Fruit fly (Drosophila melanogaster) whole organism, embryonic: ENCODE data around the gene PIG-U.

Experiments
- Aef1 ChIP-seq: fragments of 200-800 bp; sonication (Bioruptor generic); IDR thresholded peaks from 3 replicates; pipeline ENCODE4 v1.3.6; 2022; ENCODE audit warnings: missing biosample characterization, missing genetic modification characterization
- BtbVII ChIP-seq: fragments of 200-800 bp; sonication (Bioruptor generic); optimal IDR thresholded peaks from 3 replicates; lab custom pipeline; 2017; ENCODE audit warnings: missing biosample characterization, mild to moderate bottlenecking, missing genetic modification characterization
- CG10654 ChIP-seq: fragments of 200-800 bp; sonication (Bioruptor generic); optimal IDR thresholded peaks from 2 replicates; lab custom pipeline; 2016; ENCODE audit warnings: missing biosample characterization, missing genetic modification characterization
- CG12219 ChIP-seq: fragments of 200-800 bp; sonication (Bioruptor generic); optimal IDR thresholded peaks from 3 replicates; lab custom pipeline; 2018; ENCODE audit warnings: missing biosample characterization, mild to moderate bottlenecking, missing genetic modification characterization
- CG12769 ChIP-seq: fragments of 200-800 bp; sonication (Bioruptor generic); optimal IDR thresholded peaks from 2 replicates; lab custom pipeline; 2019; ENCODE audit warnings: missing biosample characterization, mild to moderate bottlenecking, missing genetic modification characterization, moderate library complexity
- CG15269 ChIP-seq: fragments of 200-800 bp; sonication (Bioruptor generic); optimal IDR thresholded peaks from 2 replicates; lab custom pipeline; 2018; ENCODE audit warnings: missing biosample characterization, mild to moderate bottlenecking, missing genetic modification characterization, moderate library complexity
- CG18619 ChIP-seq: fragments of 200-800 bp; sonication (Bioruptor generic); optimal IDR thresholded peaks from 3 replicates; lab custom pipeline; 2017; ENCODE audit warnings: missing biosample characterization, mild to moderate bottlenecking, missing genetic modification characterization
- CG2120 ChIP-seq: fragments of 200-800 bp; sonication (Bioruptor generic); optimal IDR thresholded peaks from 3 replicates; lab custom pipeline; 2016; ENCODE audit warnings: missing biosample characterization, missing genetic modification characterization
- CG42726 ChIP-seq: fragments of 200-800 bp; sonication (Bioruptor generic); IDR thresholded peaks from 2 replicates; pipeline ENCODE4 v1.3.6; 2022; ENCODE audit warnings: missing biosample characterization, missing genetic modification characterization; ENCODE audit not compliant: partially characterized antibody
- CG4328 ChIP-seq: fragments of 200-800 bp; sonication (Bioruptor generic); optimal IDR thresholded peaks from 3 replicates; lab custom pipeline; 2017; ENCODE audit warnings: missing biosample characterization, missing genetic modification reagents, missing genetic modification characterization
- CG4707 ChIP-seq: fragments of 200-800 bp; sonication (Bioruptor generic); optimal IDR thresholded peaks from 2 replicates; lab custom pipeline; 2018; ENCODE audit warnings: missing biosample characterization, mild to moderate bottlenecking, missing genetic modification characterization, moderate library complexity
- CG7357 ChIP-seq: fragments of 200-800 bp; sonication (Bioruptor generic); IDR thresholded peaks from 3 replicates; pipeline ENCODE4 v1.3.6; 2022; ENCODE audit warnings: missing biosample characterization, missing genetic modification characterization
- CG9215 ChIP-seq: fragments of 200-800 bp; sonication (Bioruptor generic); IDR thresholded peaks from 2 replicates; pipeline ENCODE4 v1.3.6; 2022; ENCODE audit warnings: missing biosample characterization, missing genetic modification characterization
- CHES-1-like ChIP-seq: fragments of 200-800 bp; sonication (Bioruptor generic); optimal IDR thresholded peaks from 2 replicates; lab custom pipeline; 2016; ENCODE audit warnings: missing biosample characterization, missing genetic modification characterization
- D19A ChIP-seq: fragments of 200-800 bp; optimal IDR thresholded peaks from 3 replicates; lab custom pipeline; 2019; ENCODE audit warnings: missing biosample characterization, mild to moderate bottlenecking, missing genetic modification characterization, moderate library complexity
- Dek ChIP-seq: fragments of 200-800 bp; sonication (Bioruptor generic); optimal IDR thresholded peaks from 3 replicates; lab custom pipeline; 2019; ENCODE audit warnings: missing biosample characterization, mild to moderate bottlenecking, missing genetic modification characterization, moderate library complexity
- Dip3 ChIP-seq: fragments of 200-800 bp; sonication (Bioruptor generic); optimal IDR thresholded peaks from 3 replicates; lab custom pipeline; 2016; ENCODE audit warnings: missing biosample characterization, missing genetic modification characterization
- E2f1 ChIP-seq: fragments of 200-800 bp; sonication (Bioruptor generic); IDR thresholded peaks from 2 replicates; pipeline ENCODE4 v1.3.6; 2022; ENCODE audit warnings: missing biosample characterization, missing genetic modification characterization
- E2f2 ChIP-seq: fragments of 200-800 bp; sonication (Bioruptor generic); IDR thresholded peaks from 2 replicates; pipeline ENCODE4 v1.3.6; 2022; ENCODE audit warnings: missing biosample characterization, missing genetic modification characterization
- ERR ChIP-seq: fragments of 200-800 bp; sonication (Bioruptor generic); optimal IDR thresholded peaks from 2 replicates; lab custom pipeline; 2016; ENCODE audit warnings: missing biosample characterization, missing genetic modification characterization
- Eip74EF ChIP-seq, 2 experiments: fragments of 200-800 bp in 1 of 2; fragments of >200 bp in 1 of 2; sonication (Bioruptor generic) in 1 of 2; optimal IDR thresholded peaks; 2 replicates each; lab custom pipeline; 2017 to 2019; ENCODE audit warnings: missing biosample characterization in 2 of 2, missing genetic modification characterization in 2 of 2, mild to moderate bottlenecking in 1 of 2, moderate library complexity in 1 of 2
- Ets97D ChIP-seq: fragments of 200-800 bp; sonication (Bioruptor generic); optimal IDR thresholded peaks from 3 replicates; lab custom pipeline; 2016; ENCODE audit warnings: missing biosample characterization, missing genetic modification characterization
- Fer1 ChIP-seq: fragments of 200-800 bp; sonication (Bioruptor generic); optimal IDR thresholded peaks from 2 replicates; lab custom pipeline; 2017; ENCODE audit warnings: missing biosample characterization, mild to moderate bottlenecking, missing genetic modification characterization
- H15 ChIP-seq: fragments of 200-800 bp; sonication (Bioruptor generic); IDR thresholded peaks from 3 replicates; pipeline ENCODE4 v1.3.6; 2022; ENCODE audit warnings: missing biosample characterization, missing genetic modification characterization
- HHEX ChIP-seq: fragments of 200-800 bp; sonication (Bioruptor generic); optimal IDR thresholded peaks from 3 replicates; lab custom pipeline; 2017; ENCODE audit warnings: missing biosample characterization, mild to moderate bottlenecking, missing genetic modification characterization, missing genetic modification reagents
- Hr78 ChIP-seq, 2 experiments: fragments of 200-800 bp in 1 of 2; fragments of >200 bp in 1 of 2; sonication (Bioruptor generic) in 1 of 2; optimal IDR thresholded peaks; 2 replicates each; lab custom pipeline; 2017 to 2019; ENCODE audit warnings: missing biosample characterization in 2 of 2, missing genetic modification characterization in 2 of 2, mild to moderate bottlenecking in 1 of 2, moderate library complexity in 1 of 2
- Hsf ChIP-seq: fragments of 200-800 bp; sonication (Bioruptor generic); optimal IDR thresholded peaks from 3 replicates; lab custom pipeline; 2016; ENCODE audit warnings: missing biosample characterization, missing genetic modification characterization
- Lim3 ChIP-seq: fragments of 200-800 bp; sonication (Bioruptor generic); IDR thresholded peaks from 2 replicates; pipeline ENCODE4 v1.3.6; 2022; ENCODE audit warnings: missing biosample characterization, missing genetic modification characterization
- Mad ChIP-seq: fragments of 200-800 bp; sonication (Bioruptor generic); optimal IDR thresholded peaks from 2 replicates; lab custom pipeline; 2016; ENCODE audit warnings: missing biosample characterization, missing genetic modification characterization
- Optix ChIP-seq: fragments of 200-800 bp; sonication (Bioruptor generic); IDR thresholded peaks from 3 replicates; pipeline ENCODE4 v1.3.6; 2022; ENCODE audit warnings: missing biosample characterization, missing genetic modification characterization
- Ssrp ChIP-seq: fragments of 200-800 bp; sonication (Bioruptor generic); optimal IDR thresholded peaks from 2 replicates; lab custom pipeline; 2018; ENCODE audit warnings: missing biosample characterization, mild to moderate bottlenecking, missing genetic modification characterization, moderate library complexity
- ap ChIP-seq: fragments of 200-800 bp; sonication (Bioruptor generic); IDR thresholded peaks from 2 replicates; pipeline ENCODE4 v1.3.6; 2022; ENCODE audit warnings: missing biosample characterization, missing genetic modification characterization
- bcd ChIP-seq: fragments of 200-800 bp; sonication (Bioruptor generic); optimal IDR thresholded peaks from 2 replicates; lab custom pipeline; 2017; ENCODE audit warnings: missing biosample characterization, mild to moderate bottlenecking, missing genetic modification characterization
- chm ChIP-seq: fragments of 200-800 bp; sonication (Bioruptor generic); IDR thresholded peaks from 2 replicates; pipeline ENCODE4 v1.3.6; 2022; ENCODE audit warnings: missing biosample characterization, missing genetic modification characterization
- croc ChIP-seq: fragments of 200-800 bp; sonication (Bioruptor generic); conservative IDR thresholded peaks from 3 replicates; pipeline ENCODE4 v1.3.6; 2022; ENCODE audit warnings: missing biosample characterization, missing genetic modification characterization
- kay ChIP-seq: fragments of 200-800 bp; sonication (Bioruptor generic); optimal IDR thresholded peaks from 2 replicates; lab custom pipeline; 2016; ENCODE audit warnings: missing biosample characterization, missing genetic modification characterization
- ken ChIP-seq: fragments of 200-800 bp; sonication (Bioruptor generic); IDR thresholded peaks from 3 replicates; pipeline ENCODE4 v1.3.6; 2022; ENCODE audit warnings: missing biosample characterization, missing genetic modification characterization
- lbe ChIP-seq: fragments of 200-800 bp; sonication (Bioruptor generic); optimal IDR thresholded peaks from 2 replicates; lab custom pipeline; 2016; ENCODE audit warnings: missing biosample characterization, mild to moderate bottlenecking, missing genetic modification characterization
- lola ChIP-seq, 3 experiments: fragments of >200 bp in 2 of 3; fragments of 200-800 bp in 1 of 3; sonication (Bioruptor generic) in 1 of 3; optimal IDR thresholded peaks; 2 replicates each; lab custom pipeline; 2017 to 2019; ENCODE audit warnings: missing biosample characterization in 3 of 3, missing genetic modification characterization in 3 of 3, mild to moderate bottlenecking in 1 of 3, moderate library complexity in 1 of 3
- nau ChIP-seq: fragments of 200-800 bp; sonication (Bioruptor generic); optimal IDR thresholded peaks from 3 replicates; lab custom pipeline; 2017; ENCODE audit warnings: missing biosample characterization, mild to moderate bottlenecking, missing genetic modification characterization, missing genetic modification reagents
- oc ChIP-seq: fragments of 200-800 bp; sonication (Bioruptor generic); optimal IDR thresholded peaks from 2 replicates; lab custom pipeline; 2018; ENCODE audit warnings: missing biosample characterization, mild to moderate bottlenecking, missing genetic modification characterization, moderate library complexity
- pan ChIP-seq, 4 experiments: fragments of >200 bp in 3 of 4; fragments of 200-800 bp in 1 of 4; sonication (Bioruptor generic) in 1 of 4; optimal IDR thresholded peaks in 3 of 4; IDR thresholded peaks in 1 of 4; 2 replicates each; pipeline versions ENCODE4 v1.3.6 to Lab custom; 2017 to 2022; ENCODE audit warnings: missing biosample characterization in 2 of 4, missing genetic modification characterization in 2 of 4, mixed read lengths in 1 of 4
- sc ChIP-seq, 3 experiments: fragments of >200 bp in 2 of 3; fragments of 200-800 bp in 1 of 3; sonication (Bioruptor generic) in 1 of 3; optimal IDR thresholded peaks; 2 replicates in 2 of 3; 3 replicates in 1 of 3; lab custom pipeline; 2017; ENCODE audit warnings: mild to moderate bottlenecking in 1 of 3, missing biosample characterization in 1 of 3, missing genetic modification characterization in 1 of 3, missing genetic modification reagents in 1 of 3
- tap ChIP-seq: fragments of 200-800 bp; optimal IDR thresholded peaks from 3 replicates; lab custom pipeline; 2019; ENCODE audit warnings: missing biosample characterization, mild to moderate bottlenecking, missing genetic modification characterization, moderate library complexity
- tin ChIP-seq: fragments of 200-800 bp; sonication (Bioruptor generic); optimal IDR thresholded peaks from 3 replicates; lab custom pipeline; 2016; ENCODE audit warnings: missing biosample characterization, missing genetic modification characterization
- zfh1 ChIP-seq: fragments of 200-800 bp; sonication (Bioruptor generic); IDR thresholded peaks from 3 replicates; pipeline ENCODE4 v1.3.6; 2022; ENCODE audit warnings: missing biosample characterization, missing genetic modification characterization
- zfh2 ChIP-seq: fragments of 200-800 bp; sonication (Bioruptor generic); optimal IDR thresholded peaks from 2 replicates; lab custom pipeline; 2016; ENCODE audit warnings: missing biosample characterization, missing genetic modification characterization

PIG-U gene

DNA sequence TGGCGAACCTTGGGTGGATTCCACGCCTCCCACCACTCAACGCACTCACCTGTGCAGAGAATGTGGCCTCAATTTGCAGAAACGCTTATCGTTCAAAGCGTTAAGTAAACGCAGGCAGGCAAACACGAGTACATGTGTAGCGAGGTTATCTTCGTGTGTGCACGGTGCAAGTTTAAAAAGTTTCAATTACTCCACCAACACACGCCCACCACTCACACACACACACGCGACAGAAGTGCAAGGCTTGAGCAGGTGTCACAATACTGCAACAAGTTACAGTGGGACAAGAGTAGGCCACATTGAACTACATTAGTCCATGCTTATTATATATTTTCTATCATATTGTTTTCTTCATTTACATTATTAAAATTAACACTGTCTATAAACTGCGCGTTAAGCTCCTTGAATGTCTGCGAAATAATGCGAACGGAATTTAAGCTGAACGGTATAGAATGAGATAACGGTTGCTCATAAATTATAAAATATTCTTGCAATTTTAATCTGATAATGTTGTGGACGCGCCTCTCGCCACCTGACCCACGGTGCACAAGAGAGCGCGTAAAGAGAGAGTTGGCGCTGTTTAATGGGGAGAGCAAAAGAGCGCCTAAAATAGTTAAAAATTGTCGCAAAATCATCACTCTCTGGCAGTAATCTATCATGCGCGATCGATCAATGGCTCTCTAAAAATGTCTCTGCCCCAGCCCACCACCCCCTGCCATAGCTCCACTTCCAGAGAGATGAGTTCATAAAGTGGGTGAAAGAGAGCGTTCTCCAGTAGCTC lies 19.8 kb downstream of the PIG-U start (continued):
- TF ChIP-seq Dip3 (peak; percentile 69), E2f1 (GFP tag; lab: Robert Waterston, UW) (peak; percentile 95), CG42726 (GFP tag; lab: Robert Waterston, UW) (no peak), CG12769 (tag; lab: Kevin White, UChicago) (peak; percentile 91), tin (GFP tag; lab: Kevin White, UChicago) (peak; percentile 90), Eip74EF (GFP tag; optimal IDR thresholded peaks at IDR 0.05; lab: Kevin White, UChicago) (peak in 1 of 2 experiments; percentile 97), Mad (GFP tag; lab: Kevin White, UChicago) (peak; percentile 93), CG9215 (GFP tag; lab: Robert Waterston, UW) (no peak), Ssrp (peak; percentile 98), Ets97D (GFP tag; lab: Kevin White, UChicago) (peak; percentile 55), lola (GFP tag; optimal IDR thresholded peaks at IDR 0.05; lab: Kevin White, UChicago) (peak in 1 of 3 experiments; percentile 91), pan (optimal IDR thresholded peaks at IDR 0.05; lab: Kevin White, UChicago) (no peak), pan (GFP tag; optimal IDR thresholded peaks at IDR 0.05 in 1 of 2, IDR thresholded peaks at IDR 0.05 in 1 of 2) (peak in 1 of 2 experiments; percentile 96), Dek (tag; lab: Kevin White, UChicago) (peak; percentile 92), HHEX (GFP tag; lab: Kevin White, UChicago) (peak; percentile 93), sc (optimal IDR thresholded peaks at IDR 0.05; lab: Kevin White, UChicago) (no peak), sc (GFP tag; optimal IDR thresholded peaks at IDR 0.05; lab: Kevin White, UChicago) (peak; percentile 97), Lim3 (GFP tag; lab: Robert Waterston, UW) (peak; percentile 87; the same call in 1 of the 2 replicates), CG15269 (tag; lab: Kevin White, UChicago) (peak; percentile 96), CHES-1-like (GFP tag; lab: Kevin White, UChicago) (peak; percentile 42), Hsf (peak; percentile 90), CG12219 (GFP tag; lab: Kevin White, UChicago) (peak; percentile 97), CG4328 (peak; percentile 90), oc (tag; lab: Kevin White, UChicago) (peak; percentile 98), croc (GFP tag; lab: Robert Waterston, UW) (peak; percentile 96), ken (GFP tag; lab: Robert Waterston, UW) (peak; percentile 93), zfh2 (peak; percentile 18), Optix (peak; percentile 97), CG4707 (GFP tag; lab: Kevin White, UChicago) (peak; percentile 97), Fer1 (GFP tag; lab: Kevin White, UChicago) (peak; percentile 94), H15 (peak; percentile 94), Hr78 (GFP tag; optimal IDR thresholded peaks at IDR 0.05; lab: Kevin White, UChicago) (peak in 1 of 2 experiments; percentile 86), zfh1 (GFP tag; lab: Robert Waterston, UW) (peak; percentile 95), E2f2 (GFP tag; lab: Robert Waterston, UW) (peak; percentile 80), CG18619 (GFP tag; lab: Kevin White, UChicago) (peak; percentile 90), ERR (GFP tag; lab: Kevin White, UChicago) (peak; percentile 58), bcd (peak; percentile 94), chm (GFP tag; lab: Robert Waterston, UW) (peak; percentile 88), tap (tag; lab: Kevin White, UChicago) (peak; percentile 97), BtbVII (GFP tag; lab: Kevin White, UChicago) (peak; percentile 88), CG7357 (peak; percentile 89), lbe (GFP tag; lab: Kevin White, UChicago) (peak; percentile 95), nau (GFP tag; lab: Kevin White, UChicago) (peak; percentile 96), D19A (peak; percentile 94), CG10654 (GFP tag; lab: Kevin White, UChicago) (peak; percentile 90), CG2120 (peak; percentile 77), kay (GFP tag; lab: Kevin White, UChicago) (peak; percentile 82), ap (GFP tag; lab: Robert Waterston, UW) (peak; percentile 93), Aef1 (GFP tag; lab: Robert Waterston, UW) (peak; percentile 92)
